Worm (Caenorhabditis elegans) whole organism, L2 larva: Measurements from ENCODE around the gene M03F4.6.
A peak's percentile ranks its signal among the peaks of the same experiment; 100 is the strongest.

Experiments
- C34F6.9 ChIP-seq: fragments of 150-350 bp; optimal IDR thresholded peaks from 2 replicates; lab custom pipeline; 2014; ENCODE audit warnings: missing biosample characterization, missing genetic modification characterization
- F13H6.1 ChIP-seq: sonication (generic microtip); optimal IDR thresholded peaks from 2 replicates; lab custom pipeline; 2016; ENCODE audit warnings: missing genetic modification characterization, missing compliant biosample characterization
- alr-1 ChIP-seq: fragments of 150-350 bp; optimal IDR thresholded peaks from 2 replicates; lab custom pipeline; 2014; ENCODE audit warnings: missing biosample characterization, missing genetic modification characterization
- aly-2 ChIP-seq: fragments of 150-350 bp; optimal IDR thresholded peaks from 2 replicates; lab custom pipeline; 2014; ENCODE audit warnings: missing biosample characterization, missing genetic modification characterization
- ama-1 ChIP-seq: fragments of 150-350 bp; optimal IDR thresholded peaks from 2 replicates; lab custom pipeline; 2018; ENCODE audit warnings: inconsistent platforms
- blmp-1 ChIP-seq: sonication (generic microtip); optimal IDR thresholded peaks from 2 replicates; lab custom pipeline; 2017; ENCODE audit warnings: missing genetic modification characterization, mild to moderate bottlenecking, missing compliant biosample characterization, antibody characterized with exemption, moderate library complexity; ENCODE audit not compliant: insufficient read depth
- ceh-16 ChIP-seq: fragments of 150-350 bp; optimal IDR thresholded peaks from 2 replicates; lab custom pipeline; 2014; ENCODE audit warnings: missing biosample characterization, missing genetic modification characterization
- ceh-82 ChIP-seq: fragments of 150-350 bp; optimal IDR thresholded peaks from 2 replicates; lab custom pipeline; 2014; ENCODE audit warnings: missing biosample characterization, missing genetic modification characterization
- egl-27 ChIP-seq: sonication (generic microtip); optimal IDR thresholded peaks from 3 replicates; lab custom pipeline; 2017; ENCODE audit warnings: missing biosample characterization, missing genetic modification reagents, missing genetic modification characterization
- elt-1 ChIP-seq: fragments of 150-350 bp; optimal IDR thresholded peaks from 2 replicates; lab custom pipeline; 2014; ENCODE audit warnings: missing biosample characterization, missing genetic modification characterization
- elt-3 ChIP-seq: sonication (generic microtip); optimal IDR thresholded peaks from 2 replicates; lab custom pipeline; 2017; ENCODE audit warnings: missing biosample characterization, missing genetic modification characterization
- fos-1 ChIP-seq: fragments of 150-350 bp; optimal IDR thresholded peaks from 2 replicates; lab custom pipeline; 2014; ENCODE audit warnings: missing biosample characterization, missing genetic modification characterization
- gmeb-1 ChIP-seq: fragments of 150-350 bp; optimal IDR thresholded peaks from 2 replicates; lab custom pipeline; 2014; ENCODE audit warnings: missing biosample characterization, missing genetic modification characterization
- mbf-1 ChIP-seq: sonication (generic microtip); optimal IDR thresholded peaks from 2 replicates; lab custom pipeline; 2017; ENCODE audit warnings: missing biosample characterization, missing genetic modification characterization
- mdl-1 ChIP-seq, 2 experiments: fragments of 150-350 bp in 1 of 2; sonication (generic microtip) in 1 of 2; optimal IDR thresholded peaks; 2 replicates each; lab custom pipeline; 2017; ENCODE audit warnings: missing biosample characterization in 2 of 2, missing genetic modification characterization in 2 of 2
- nhr-10 ChIP-seq: sonication (generic microtip); optimal IDR thresholded peaks from 2 replicates; lab custom pipeline; 2017; ENCODE audit warnings: missing biosample characterization, missing genetic modification characterization
- nhr-129 ChIP-seq: fragments of 150-350 bp; optimal IDR thresholded peaks from 2 replicates; lab custom pipeline; 2014; ENCODE audit warnings: missing biosample characterization, missing genetic modification characterization
- nhr-21 ChIP-seq: fragments of 150-350 bp; optimal IDR thresholded peaks from 2 replicates; lab custom pipeline; 2014; ENCODE audit warnings: missing biosample characterization, missing genetic modification characterization
- nhr-23 ChIP-seq: fragments of 150-350 bp; optimal IDR thresholded peaks from 2 replicates; lab custom pipeline; 2014; ENCODE audit warnings: missing biosample characterization, missing genetic modification reagents, missing genetic modification characterization
- nhr-25 ChIP-seq: fragments of 150-350 bp; sonication (generic microtip); optimal IDR thresholded peaks from 3 replicates; lab custom pipeline; 2014; ENCODE audit warnings: missing biosample characterization, missing genetic modification characterization
- nhr-6 ChIP-seq: fragments of 150-350 bp; optimal IDR thresholded peaks from 2 replicates; lab custom pipeline; 2014; ENCODE audit warnings: missing biosample characterization, missing genetic modification characterization
- peb-1 ChIP-seq: fragments of 150-350 bp; optimal IDR thresholded peaks from 2 replicates; lab custom pipeline; 2014; ENCODE audit warnings: missing biosample characterization, missing genetic modification characterization
- sem-4 ChIP-seq: fragments of 150-350 bp; optimal IDR thresholded peaks from 2 replicates; lab custom pipeline; 2014; ENCODE audit warnings: missing biosample characterization, missing genetic modification reagents, missing genetic modification characterization
- sma-9 ChIP-seq, 2 experiments: fragments of 150-350 bp in 1 of 2; sonication (generic microtip) in 1 of 2; optimal IDR thresholded peaks; 2 replicates each; lab custom pipeline; 2014 to 2016; ENCODE audit warnings: missing genetic modification characterization in 2 of 2, mild to moderate bottlenecking in 1 of 2, missing biosample characterization in 1 of 2, missing compliant biosample characterization in 1 of 2, missing genetic modification reagents in 1 of 2, moderate library complexity in 1 of 2
- unc-39 ChIP-seq: fragments of 150-350 bp; optimal IDR thresholded peaks from 2 replicates; lab custom pipeline; 2014; ENCODE audit warnings: missing biosample characterization, missing genetic modification characterization
- unc-55 ChIP-seq: fragments of 150-350 bp; sonication (generic microtip); optimal IDR thresholded peaks from 3 replicates; lab custom pipeline; 2014; ENCODE audit warnings: missing biosample characterization, missing genetic modification reagents, missing genetic modification characterization
- zag-1 ChIP-seq: fragments of 150-350 bp; optimal IDR thresholded peaks from 2 replicates; lab custom pipeline; 2014; ENCODE audit warnings: missing biosample characterization, missing genetic modification characterization
- ztf-1 ChIP-seq: fragments of 200-800 bp; sonication (Bioruptor generic); conservative IDR thresholded peaks from 2 replicates; pipeline ENCODE4 v1.3.6; 2022; ENCODE audit warnings: missing genetic modification characterization, missing compliant biosample characterization
- ztf-11 ChIP-seq: sonication (generic microtip); optimal IDR thresholded peaks from 2 replicates; lab custom pipeline; 2017; ENCODE audit warnings: missing biosample characterization, missing genetic modification characterization
- ztf-4 ChIP-seq: fragments of 150-350 bp; optimal IDR thresholded peaks from 2 replicates; lab custom pipeline; 2014; ENCODE audit warnings: missing biosample characterization, missing genetic modification characterization

The M03F4.6 gene

ce11 chrX:4982009-4982625 lies 13.0 kb upstream of the M03F4.6 start (continued):
- TF ChIP-seq sem-4 (tag; lab: Kevin White, UChicago) (peak; percentile 55), C34F6.9 (tag; lab: Kevin White, UChicago) (peak; percentile 47), ceh-16 (tag; lab: Kevin White, UChicago) (no peak), blmp-1 (tag; lab: Kevin White, UChicago) (no peak), aly-2 (tag; lab: Kevin White, UChicago) (no peak), zag-1 (tag; lab: Kevin White, UChicago) (peak; percentile 88), gmeb-1 (no peak), fos-1 (tag; lab: Kevin White, UChicago) (no peak), ceh-82 (tag; lab: Kevin White, UChicago) (no peak), F13H6.1 (tag; lab: Kevin White, UChicago) (peak; percentile 35), ama-1 (no peak), ztf-4 (tag; lab: Kevin White, UChicago) (no peak), ztf-11 (tag; lab: Kevin White, UChicago) (no peak), mbf-1 (tag; lab: Kevin White, UChicago) (no peak), nhr-6 (tag; lab: Kevin White, UChicago) (peak; percentile 39)
- TF ChIP-seq, all 48 proteins: peak for 14

ce11 chrX:4981579-4981978 lies 12.5 kb upstream of the M03F4.6 start:
- TF ChIP-seq unc-55 (GFP tag; lab: Kevin White, UChicago) (no peak), ama-1 (no peak)
- TF ChIP-seq, all 48 proteins: peak for 0

- TF ChIP-seq unc-55 (GFP tag; lab: Kevin White, UChicago) (peak; percentile 23), nhr-23 (tag; lab: Kevin White, UChicago) (no peak), mdl-1 (tag; optimal IDR thresholded peaks at IDR 0.05; lab: Kevin White, UChicago) (peak in 1 of 2 experiments; percentile 8), nhr-10 (tag; lab: Kevin White, UChicago) (no peak), nhr-129 (peak; percentile 14)
These were observed 11.9 kb upstream of the M03F4.6 start for ce11 chrX:4981059-4981458.

ce11 chrX:4979060-4979459 lies 9.9 kb upstream of the M03F4.6 start:
- TF ChIP-seq fos-1 (tag; lab: Kevin White, UChicago) = peak; percentile 74
- TF ChIP-seq blmp-1 (tag; lab: Kevin White, UChicago) = no peak
- no peak for TF ChIP-seq nhr-21 (tag; lab: Kevin White, UChicago)

ce11 chrX:4978103-4978502 lies 9.0 kb upstream of the M03F4.6 start:
- no peak for TF ChIP-seq ztf-4 (tag; lab: Kevin White, UChicago)
- TF ChIP-seq ceh-16 (tag; lab: Kevin White, UChicago) = no peak
- TF ChIP-seq egl-27 (tag; lab: Kevin White, UChicago) = no peak
- TF ChIP-seq peb-1 = no peak
- TF ChIP-seq mdl-1 (tag; optimal IDR thresholded peaks at IDR 0.05; lab: Kevin White, UChicago) = no peak
- no peak for TF ChIP-seq unc-39 (tag; lab: Kevin White, UChicago)
- TF ChIP-seq sma-9 (GFP tag; optimal IDR thresholded peaks at IDR 0.05; lab: Kevin White, UChicago) = no peak
- TF ChIP-seq sma-9 (tag; optimal IDR thresholded peaks at IDR 0.05; lab: Kevin White, UChicago) = no peak
- TF ChIP-seq nhr-21 (tag; lab: Kevin White, UChicago) = no peak
- no peak for TF ChIP-seq elt-1 (tag; lab: Kevin White, UChicago)
- TF ChIP-seq nhr-23 (tag; lab: Kevin White, UChicago) = no peak
- TF ChIP-seq ztf-1 (GFP tag; lab: Robert Waterston, UW) = no peak
- no peak for TF ChIP-seq nhr-25
- TF ChIP-seq fos-1 (tag; lab: Kevin White, UChicago) = no peak
- no peak for TF ChIP-seq alr-1 (tag; lab: Kevin White, UChicago)

ce11 chrX:4976530-4976929 lies 7.4 kb upstream of the M03F4.6 start, which contains the start of gene lfi-1:
lfi-1 (plus strand) TSS chrX:4976830.
- TF ChIP-seq elt-3 (tag; lab: Kevin White, UChicago) (no peak), C34F6.9 (tag; lab: Kevin White, UChicago) (no peak)
- TF ChIP-seq, all 48 proteins: peak for 0
